Fruit fly (Drosophila melanogaster) whole organism, adult: ENCODE measurements around the gene Kdm2.
A peak's percentile ranks its signal among the peaks of the same experiment; 100 is the strongest.

ENCODE experiments used
- CG11617 ChIP-seq: fragments of 200-800 bp; sonication (Bioruptor generic); optimal IDR thresholded peaks from 2 replicates; lab custom pipeline; 2017; ENCODE audit warnings: mild to moderate bottlenecking, missing biosample characterization, missing genetic modification reagents, missing genetic modification characterization
- CG12768 ChIP-seq: fragments of 200-800 bp; sonication (Bioruptor generic); optimal IDR thresholded peaks from 2 replicates; lab custom pipeline; 2017; ENCODE audit warnings: missing biosample characterization, missing genetic modification characterization, mild to moderate bottlenecking, moderate library complexity, missing genetic modification reagents
- CG14711 ChIP-seq: fragments of 200-800 bp; sonication (Bioruptor generic); optimal IDR thresholded peaks from 2 replicates; lab custom pipeline; 2018; ENCODE audit warnings: missing biosample characterization, mild to moderate bottlenecking, missing genetic modification characterization, moderate library complexity
- CG1620 ChIP-seq: fragments of 200-800 bp; sonication (Bioruptor generic); optimal IDR thresholded peaks from 2 replicates; lab custom pipeline; 2016; ENCODE audit warnings: missing biosample characterization, missing genetic modification characterization
- CG33017 ChIP-seq: fragments of 200-800 bp; sonication (Bioruptor generic); optimal IDR thresholded peaks from 2 replicates; lab custom pipeline; 2018; ENCODE audit warnings: missing biosample characterization, mild to moderate bottlenecking, missing genetic modification characterization, moderate library complexity
- CG5204 ChIP-seq: fragments of 200-800 bp; sonication (Bioruptor generic); optimal IDR thresholded peaks from 2 replicates; lab custom pipeline; 2016; ENCODE audit warnings: missing biosample characterization, missing genetic modification characterization
- CG7045 ChIP-seq: fragments of 200-800 bp; sonication (Bioruptor generic); optimal IDR thresholded peaks from 2 replicates; lab custom pipeline; 2017; ENCODE audit warnings: missing biosample characterization, mild to moderate bottlenecking, missing genetic modification characterization
- CG7101 ChIP-seq: fragments of 200-800 bp; sonication (Bioruptor generic); optimal IDR thresholded peaks from 2 replicates; lab custom pipeline; 2018; ENCODE audit warnings: missing biosample characterization, mild to moderate bottlenecking, missing genetic modification characterization, moderate library complexity
- Clk ChIP-seq: fragments of 200-800 bp; sonication (Bioruptor generic); optimal IDR thresholded peaks from 2 replicates; lab custom pipeline; 2017; ENCODE audit warnings: missing biosample characterization, missing genetic modification characterization
- Crg-1 ChIP-seq: fragments of 200-800 bp; sonication (Bioruptor generic); optimal IDR thresholded peaks from 2 replicates; lab custom pipeline; 2016; ENCODE audit warnings: missing biosample characterization, missing genetic modification characterization
- Hr96 ChIP-seq: fragments of 200-800 bp; sonication (Bioruptor generic); optimal IDR thresholded peaks from 2 replicates; lab custom pipeline; 2016; ENCODE audit warnings: missing biosample characterization, missing genetic modification characterization
- Mnt ChIP-seq: fragments of 200-800 bp; sonication (Bioruptor generic); optimal IDR thresholded peaks from 2 replicates; lab custom pipeline; 2016; ENCODE audit warnings: missing biosample characterization, mild to moderate bottlenecking, missing genetic modification characterization
- bab1 ChIP-seq: fragments of 200-800 bp; sonication (Bioruptor generic); optimal IDR thresholded peaks from 3 replicates; lab custom pipeline; 2019; ENCODE audit warnings: missing biosample characterization, mild to moderate bottlenecking, missing genetic modification characterization, moderate library complexity
- cic ChIP-seq: fragments of 200-800 bp; sonication (Bioruptor generic); optimal IDR thresholded peaks from 2 replicates; lab custom pipeline; 2017; ENCODE audit warnings: missing biosample characterization, mild to moderate bottlenecking, missing genetic modification characterization, moderate library complexity
- cnc ChIP-seq, 2 experiments: fragments of >200 bp; optimal IDR thresholded peaks; 2 replicates each; lab custom pipeline; 2017
- kay ChIP-seq: fragments of 200-800 bp; sonication (Bioruptor generic); peaks from one replicate; lab custom pipeline; 2016; ENCODE audit warnings: missing biosample characterization, missing genetic modification characterization, borderline replicate concordance
- ovo ChIP-seq: fragments of 200-800 bp; sonication (Bioruptor generic); optimal IDR thresholded peaks from 2 replicates; lab custom pipeline; 2016; ENCODE audit warnings: missing biosample characterization, missing genetic modification characterization
- pad ChIP-seq: fragments of 200-800 bp; sonication (Bioruptor generic); optimal IDR thresholded peaks from 3 replicates; lab custom pipeline; 2017; ENCODE audit warnings: missing biosample characterization, missing genetic modification characterization, mild to moderate bottlenecking, moderate library complexity, missing genetic modification reagents
- tj ChIP-seq: fragments of 200-800 bp; sonication (Bioruptor generic); optimal IDR thresholded peaks from 3 replicates; lab custom pipeline; 2017; ENCODE audit warnings: missing biosample characterization, mild to moderate bottlenecking, missing genetic modification characterization, moderate library complexity
- toe ChIP-seq: fragments of 200-800 bp; sonication (Bioruptor generic); optimal IDR thresholded peaks from 2 replicates; lab custom pipeline; 2016; ENCODE audit warnings: missing biosample characterization, missing genetic modification characterization

The Kdm2 gene

DNA sequence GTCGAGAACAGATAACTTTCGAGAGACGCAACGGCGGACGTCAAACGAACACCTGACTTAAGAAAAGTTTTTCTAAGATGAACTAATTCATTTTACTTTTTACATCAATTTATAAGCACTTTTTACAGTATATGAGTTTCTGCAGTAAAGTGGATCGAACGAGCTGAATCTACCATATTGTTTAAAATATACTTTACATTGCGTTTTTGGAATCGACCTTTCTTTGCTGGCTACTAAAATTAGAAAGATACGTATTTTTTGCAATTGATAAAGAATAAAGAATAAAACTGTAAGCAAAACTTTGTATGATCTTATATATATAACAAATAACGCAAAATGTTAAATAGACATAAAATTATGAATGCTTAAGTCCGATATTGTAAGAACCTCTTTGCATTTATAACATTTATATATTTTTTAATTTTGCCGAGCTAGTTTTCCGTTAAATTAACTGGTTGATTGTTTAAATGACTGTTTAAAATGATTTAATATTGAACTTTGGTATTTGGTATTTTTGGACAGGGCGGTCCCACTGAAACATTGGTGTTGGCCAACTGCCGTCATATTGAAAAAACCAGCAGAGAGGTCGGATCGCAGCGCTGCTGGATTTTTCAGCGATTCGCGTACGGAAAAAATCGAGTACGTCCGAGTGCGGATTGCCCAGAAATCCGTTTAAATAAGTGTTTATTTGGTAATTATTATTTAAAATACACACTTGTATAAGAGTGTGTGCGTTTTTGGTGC is at the start of gene Kdm2:
Gene Kdm2, plus strand, starts transcription at position 559 of the 744 bp plus-strand sequence.
- TF ChIP-seq ovo (GFP tag; lab: Kevin White, UChicago) (no peak), CG12768 (peak; percentile 2), Hr96 (GFP tag; lab: Kevin White, UChicago) (no peak), CG1620 (GFP tag; lab: Kevin White, UChicago) (peak; percentile 49), tj (GFP tag; lab: Kevin White, UChicago) (peak; percentile 14), Clk (no peak), CG7045 (GFP tag; lab: Kevin White, UChicago) (no peak), CG14711 (tag; lab: Kevin White, UChicago) (no peak), bab1 (GFP tag; lab: Kevin White, UChicago) (peak; percentile 47), Crg-1 (GFP tag; lab: Kevin White, UChicago) (no peak), toe (no peak), Mnt (GFP tag; lab: Kevin White, UChicago) (peak; percentile 3), cnc (optimal IDR thresholded peaks at IDR 0.05; lab: Kevin White, UChicago) (no peak), cic (peak; percentile 2), CG7101 (peak; percentile 55), kay (GFP tag; lab: Kevin White, UChicago) (peak; percentile 59), CG11617 (GFP tag; lab: Kevin White, UChicago) (no peak), CG5204 (GFP tag; lab: Kevin White, UChicago) (no peak), CG33017 (tag; lab: Kevin White, UChicago) (peak; percentile 49), pad (GFP tag; lab: Kevin White, UChicago) (no peak)

dm6 chr3R:9002542-9002941 is 49.8 kb upstream of the Kdm2 start:
- TF ChIP-seq CG7101, result peak; percentile 34
- no peak for TF ChIP-seq Crg-1 (GFP tag; lab: Kevin White, UChicago)

- peak; percentile 34 for TF ChIP-seq bab1 (GFP tag; lab: Kevin White, UChicago)
- no peak for TF ChIP-seq CG14711 (tag; lab: Kevin White, UChicago)
- TF ChIP-seq Mnt (GFP tag; lab: Kevin White, UChicago), result peak; percentile 39
- TF ChIP-seq Hr96 (GFP tag; lab: Kevin White, UChicago), result no peak
Observed at dm6 chr3R:9003600-9004223, 48.6 kb upstream of the Kdm2 start, which contains the start of the genes CG31100 and CG11980. Gene CG31100, minus strand, starts transcription at chr3R:9003650. Gene CG11980, plus strand, starts transcription at chr3R:9004017.

- TF ChIP-seq CG11617 (GFP tag; lab: Kevin White, UChicago) (no peak), kay (GFP tag; lab: Kevin White, UChicago) (no peak), Mnt (GFP tag; lab: Kevin White, UChicago) (peak; percentile 4), cnc (optimal IDR thresholded peaks at IDR 0.05; lab: Kevin White, UChicago) (no peak)
Observed at dm6 chr3R:9006129-9006528, 46.2 kb upstream of the Kdm2 start, which contains the start of the genes Prosbeta3 and Iru. Gene Prosbeta3, minus strand, starts transcription at chr3R:9006226. Gene Iru, plus strand, starts transcription at chr3R:9006456.

DNA sequence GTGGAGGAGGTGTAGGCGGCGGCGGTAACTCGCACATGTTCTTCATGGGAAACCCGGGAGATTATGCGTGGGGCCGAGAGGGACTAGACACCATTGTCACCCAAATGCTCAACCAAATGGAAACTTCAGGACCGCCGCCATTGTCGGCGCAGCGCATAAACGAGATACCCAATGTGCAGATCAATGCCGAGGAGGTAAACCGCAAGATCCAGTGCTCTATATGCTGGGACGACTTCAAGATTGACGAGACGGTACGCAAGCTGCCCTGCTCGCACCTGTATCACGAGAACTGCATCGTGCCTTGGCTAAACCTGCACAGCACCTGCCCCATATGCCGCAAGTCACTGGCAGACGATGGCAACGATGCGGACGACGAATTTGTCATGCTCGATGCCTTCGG is 45.0 kb upstream of the Kdm2 start:
- TF ChIP-seq CG5204 (GFP tag; lab: Kevin White, UChicago), result no peak
- no peak for TF ChIP-seq Hr96 (GFP tag; lab: Kevin White, UChicago)
- no peak for TF ChIP-seq tj (GFP tag; lab: Kevin White, UChicago)
- TF ChIP-seq CG33017 (tag; lab: Kevin White, UChicago), result no peak
- TF ChIP-seq CG7101, result no peak
- no peak for TF ChIP-seq pad (GFP tag; lab: Kevin White, UChicago)
- no peak for TF ChIP-seq Mnt (GFP tag; lab: Kevin White, UChicago)
- no peak for TF ChIP-seq cnc (optimal IDR thresholded peaks at IDR 0.05; lab: Kevin White, UChicago)
- TF ChIP-seq kay (GFP tag; lab: Kevin White, UChicago), result no peak
- TF ChIP-seq cic, result no peak
- no peak for TF ChIP-seq CG11617 (GFP tag; lab: Kevin White, UChicago)
- no peak for TF ChIP-seq CG1620 (GFP tag; lab: Kevin White, UChicago)
- TF ChIP-seq Crg-1 (GFP tag; lab: Kevin White, UChicago), result no peak
- TF ChIP-seq Clk, result no peak
- TF ChIP-seq bab1 (GFP tag; lab: Kevin White, UChicago), result no peak
- TF ChIP-seq toe, result no peak
- no peak for TF ChIP-seq CG12768
- no peak for TF ChIP-seq CG7045 (GFP tag; lab: Kevin White, UChicago)

dm6 chr3R:9008202-9008601 is 44.1 kb upstream of the Kdm2 start, which contains the start of gene CG11983:
Gene CG11983, plus strand, starts transcription at chr3R:9008321.
- peak; percentile 10 for TF ChIP-seq CG11617 (GFP tag; lab: Kevin White, UChicago)
- TF ChIP-seq pad (GFP tag; lab: Kevin White, UChicago), result no peak
- peak; percentile 35 for TF ChIP-seq bab1 (GFP tag; lab: Kevin White, UChicago)
- TF ChIP-seq cic, result peak; percentile 28
